Worm (Caenorhabditis elegans) whole organism, L2 larva: ENCODE measurements around the gene mksr-1.

Source experiments
- C34F6.9 ChIP-seq: fragments of 150-350 bp; optimal IDR thresholded peaks from 2 replicates; lab custom pipeline; 2014; ENCODE audit warnings: missing biosample characterization, missing genetic modification characterization
- F13H6.1 ChIP-seq: sonication (generic microtip); optimal IDR thresholded peaks from 2 replicates; lab custom pipeline; 2016; ENCODE audit warnings: missing genetic modification characterization, missing compliant biosample characterization
- R02D3.7 ChIP-seq: fragments of 150-350 bp; optimal IDR thresholded peaks from 2 replicates; lab custom pipeline; 2014; ENCODE audit warnings: missing biosample characterization, missing genetic modification characterization
- Y55F3AM.14 ChIP-seq: fragments of 200-800 bp; sonication (Bioruptor generic); optimal IDR thresholded peaks from 2 replicates; lab custom pipeline; 2018; ENCODE audit warnings: mild to moderate bottlenecking, missing genetic modification characterization, missing compliant biosample characterization
- ZK546.5 ChIP-seq: sonication (generic microtip); optimal IDR thresholded peaks from 2 replicates; lab custom pipeline; 2017; ENCODE audit warnings: missing biosample characterization, missing genetic modification characterization
- alr-1 ChIP-seq: fragments of 150-350 bp; optimal IDR thresholded peaks from 2 replicates; lab custom pipeline; 2014; ENCODE audit warnings: missing biosample characterization, missing genetic modification characterization
- aly-2 ChIP-seq: fragments of 150-350 bp; optimal IDR thresholded peaks from 2 replicates; lab custom pipeline; 2014; ENCODE audit warnings: missing biosample characterization, missing genetic modification characterization
- ama-1 ChIP-seq: fragments of 150-350 bp; optimal IDR thresholded peaks from 2 replicates; lab custom pipeline; 2018; ENCODE audit warnings: inconsistent platforms
- blmp-1 ChIP-seq: sonication (generic microtip); optimal IDR thresholded peaks from 2 replicates; lab custom pipeline; 2017; ENCODE audit warnings: missing genetic modification characterization, mild to moderate bottlenecking, missing compliant biosample characterization, antibody characterized with exemption, moderate library complexity; ENCODE audit not compliant: insufficient read depth
- ceh-16 ChIP-seq: fragments of 150-350 bp; optimal IDR thresholded peaks from 2 replicates; lab custom pipeline; 2014; ENCODE audit warnings: missing biosample characterization, missing genetic modification characterization
- ceh-82 ChIP-seq: fragments of 150-350 bp; optimal IDR thresholded peaks from 2 replicates; lab custom pipeline; 2014; ENCODE audit warnings: missing biosample characterization, missing genetic modification characterization
- crh-2 ChIP-seq: sonication (generic microtip); optimal IDR thresholded peaks from 2 replicates; lab custom pipeline; 2017; ENCODE audit warnings: missing biosample characterization, missing genetic modification characterization
- dmd-4 ChIP-seq: sonication (generic microtip); optimal IDR thresholded peaks from 2 replicates; lab custom pipeline; 2017; ENCODE audit warnings: missing biosample characterization, missing genetic modification characterization
- egl-27 ChIP-seq: sonication (generic microtip); optimal IDR thresholded peaks from 3 replicates; lab custom pipeline; 2017; ENCODE audit warnings: missing biosample characterization, missing genetic modification reagents, missing genetic modification characterization
- elt-1 ChIP-seq: fragments of 150-350 bp; optimal IDR thresholded peaks from 2 replicates; lab custom pipeline; 2014; ENCODE audit warnings: missing biosample characterization, missing genetic modification characterization
- elt-3 ChIP-seq: sonication (generic microtip); optimal IDR thresholded peaks from 2 replicates; lab custom pipeline; 2017; ENCODE audit warnings: missing biosample characterization, missing genetic modification characterization
- fos-1 ChIP-seq: fragments of 150-350 bp; optimal IDR thresholded peaks from 2 replicates; lab custom pipeline; 2014; ENCODE audit warnings: missing biosample characterization, missing genetic modification characterization
- gmeb-1 ChIP-seq: fragments of 150-350 bp; optimal IDR thresholded peaks from 2 replicates; lab custom pipeline; 2014; ENCODE audit warnings: missing biosample characterization, missing genetic modification characterization
- lin-11 ChIP-seq: fragments of 150-350 bp; sonication (generic microtip); optimal IDR thresholded peaks from 2 replicates; lab custom pipeline; 2014; ENCODE audit warnings: missing biosample characterization, missing genetic modification characterization, inconsistent platforms, mixed read lengths
- lin-13 ChIP-seq: fragments of 150-350 bp; optimal IDR thresholded peaks from 2 replicates; lab custom pipeline; 2014; ENCODE audit warnings: missing biosample characterization, missing genetic modification reagents, missing genetic modification characterization
- lin-39 ChIP-seq: fragments of 150-350 bp; optimal IDR thresholded peaks from 2 replicates; lab custom pipeline; 2014; ENCODE audit warnings: missing biosample characterization, missing genetic modification reagents, missing genetic modification characterization
- lsy-2 ChIP-seq, 2 experiments: fragments of 150-350 bp in 1 of 2; sonication (generic microtip) in 1 of 2; optimal IDR thresholded peaks; 2 replicates each; lab custom pipeline; 2014 to 2017; ENCODE audit warnings: missing biosample characterization in 2 of 2, missing genetic modification characterization in 2 of 2
- mab-5 ChIP-seq: fragments of 150-350 bp; optimal IDR thresholded peaks from 2 replicates; lab custom pipeline; 2014; ENCODE audit warnings: missing biosample characterization, missing genetic modification characterization
- mbf-1 ChIP-seq: sonication (generic microtip); optimal IDR thresholded peaks from 2 replicates; lab custom pipeline; 2017; ENCODE audit warnings: missing biosample characterization, missing genetic modification characterization
- mdl-1 ChIP-seq, 2 experiments: fragments of 150-350 bp in 1 of 2; sonication (generic microtip) in 1 of 2; optimal IDR thresholded peaks; 2 replicates each; lab custom pipeline; 2017; ENCODE audit warnings: missing biosample characterization in 2 of 2, missing genetic modification characterization in 2 of 2
- nhr-10 ChIP-seq: sonication (generic microtip); optimal IDR thresholded peaks from 2 replicates; lab custom pipeline; 2017; ENCODE audit warnings: missing biosample characterization, missing genetic modification characterization
- nhr-11 ChIP-seq: fragments of 150-350 bp; optimal IDR thresholded peaks from 2 replicates; lab custom pipeline; 2014; ENCODE audit warnings: missing biosample characterization, missing genetic modification characterization
- nhr-12 ChIP-seq: fragments of 150-350 bp; optimal IDR thresholded peaks from 2 replicates; lab custom pipeline; 2014; ENCODE audit warnings: missing biosample characterization, missing genetic modification characterization
- nhr-129 ChIP-seq: fragments of 150-350 bp; optimal IDR thresholded peaks from 2 replicates; lab custom pipeline; 2014; ENCODE audit warnings: missing biosample characterization, missing genetic modification characterization
- nhr-21 ChIP-seq: fragments of 150-350 bp; optimal IDR thresholded peaks from 2 replicates; lab custom pipeline; 2014; ENCODE audit warnings: missing biosample characterization, missing genetic modification characterization
- nhr-23 ChIP-seq: fragments of 150-350 bp; optimal IDR thresholded peaks from 2 replicates; lab custom pipeline; 2014; ENCODE audit warnings: missing biosample characterization, missing genetic modification reagents, missing genetic modification characterization
- nhr-237 ChIP-seq: fragments of 150-350 bp; optimal IDR thresholded peaks from 2 replicates; lab custom pipeline; 2014; ENCODE audit warnings: missing biosample characterization, missing genetic modification characterization
- nhr-25 ChIP-seq: fragments of 150-350 bp; sonication (generic microtip); optimal IDR thresholded peaks from 3 replicates; lab custom pipeline; 2014; ENCODE audit warnings: missing biosample characterization, missing genetic modification characterization
- nhr-6 ChIP-seq: fragments of 150-350 bp; optimal IDR thresholded peaks from 2 replicates; lab custom pipeline; 2014; ENCODE audit warnings: missing biosample characterization, missing genetic modification characterization
- nhr-77 ChIP-seq: fragments of 150-350 bp; optimal IDR thresholded peaks from 2 replicates; lab custom pipeline; 2014; ENCODE audit warnings: missing biosample characterization, missing genetic modification characterization
- peb-1 ChIP-seq: fragments of 150-350 bp; optimal IDR thresholded peaks from 2 replicates; lab custom pipeline; 2014; ENCODE audit warnings: missing biosample characterization, missing genetic modification characterization
- sem-4 ChIP-seq: fragments of 150-350 bp; optimal IDR thresholded peaks from 2 replicates; lab custom pipeline; 2014; ENCODE audit warnings: missing biosample characterization, missing genetic modification reagents, missing genetic modification characterization
- skn-1 ChIP-seq: sonication (generic microtip); optimal IDR thresholded peaks from 2 replicates; lab custom pipeline; 2017; ENCODE audit warnings: missing biosample characterization, missing genetic modification characterization
- sma-3 ChIP-seq: sonication (generic microtip); optimal IDR thresholded peaks from 2 replicates; lab custom pipeline; 2016; ENCODE audit warnings: missing genetic modification reagents, missing genetic modification characterization, missing compliant biosample characterization
- sma-9 ChIP-seq, 2 experiments: fragments of 150-350 bp in 1 of 2; sonication (generic microtip) in 1 of 2; optimal IDR thresholded peaks; 2 replicates each; lab custom pipeline; 2014 to 2016; ENCODE audit warnings: missing genetic modification characterization in 2 of 2, mild to moderate bottlenecking in 1 of 2, missing biosample characterization in 1 of 2, missing compliant biosample characterization in 1 of 2, missing genetic modification reagents in 1 of 2, moderate library complexity in 1 of 2
- snpc-4 ChIP-seq: fragments of 150-350 bp; optimal IDR thresholded peaks from 2 replicates; lab custom pipeline; 2014; ENCODE audit warnings: missing biosample characterization, missing genetic modification characterization
- unc-39 ChIP-seq: fragments of 150-350 bp; optimal IDR thresholded peaks from 2 replicates; lab custom pipeline; 2014; ENCODE audit warnings: missing biosample characterization, missing genetic modification characterization
- unc-55 ChIP-seq: fragments of 150-350 bp; sonication (generic microtip); optimal IDR thresholded peaks from 3 replicates; lab custom pipeline; 2014; ENCODE audit warnings: missing biosample characterization, missing genetic modification reagents, missing genetic modification characterization
- unc-62 ChIP-seq: fragments of 150-350 bp; optimal IDR thresholded peaks from 2 replicates; lab custom pipeline; 2014; ENCODE audit warnings: missing biosample characterization, missing genetic modification reagents, missing genetic modification characterization
- zag-1 ChIP-seq: fragments of 150-350 bp; optimal IDR thresholded peaks from 2 replicates; lab custom pipeline; 2014; ENCODE audit warnings: missing biosample characterization, missing genetic modification characterization
- ztf-1 ChIP-seq: fragments of 200-800 bp; sonication (Bioruptor generic); conservative IDR thresholded peaks from 2 replicates; pipeline ENCODE4 v1.3.6; 2022; ENCODE audit warnings: missing genetic modification characterization, missing compliant biosample characterization
- ztf-11 ChIP-seq: sonication (generic microtip); optimal IDR thresholded peaks from 2 replicates; lab custom pipeline; 2017; ENCODE audit warnings: missing biosample characterization, missing genetic modification characterization
- ztf-4 ChIP-seq: fragments of 150-350 bp; optimal IDR thresholded peaks from 2 replicates; lab custom pipeline; 2014; ENCODE audit warnings: missing biosample characterization, missing genetic modification characterization

Gene mksr-1

ce11 chrX:1064064-1064463, 4.9 kb downstream of the mksr-1 start:
- TF ChIP-seq ztf-11 (tag; lab: Kevin White, UChicago) (no peak), mbf-1 (no peak), zag-1 (tag; lab: Kevin White, UChicago) (peak; percentile 76), skn-1 (tag; lab: Kevin White, UChicago) (no peak), blmp-1 (tag; lab: Kevin White, UChicago) (no peak), fos-1 (tag; lab: Kevin White, UChicago) (no peak), nhr-237 (no peak), C34F6.9 (tag; lab: Kevin White, UChicago) (peak; percentile 67), ceh-16 (tag; lab: Kevin White, UChicago) (no peak), dmd-4 (tag; lab: Kevin White, UChicago) (no peak), nhr-129 (tag; lab: Kevin White, UChicago) (peak; percentile 61), egl-27 (tag; lab: Kevin White, UChicago) (no peak), Y55F3AM.14 (GFP tag; lab: Kevin White, UChicago) (peak; percentile 23), unc-62 (no peak), lin-13 (GFP tag; lab: Kevin White, UChicago) (peak; percentile 15), sma-3 (GFP tag; lab: Kevin White, UChicago) (no peak), unc-55 (GFP tag; lab: Kevin White, UChicago) (peak; percentile 83), sma-9 (GFP tag; optimal IDR thresholded peaks at IDR 0.05; lab: Kevin White, UChicago) (peak; percentile 38), sma-9 (tag; optimal IDR thresholded peaks at IDR 0.05; lab: Kevin White, UChicago) (no peak), nhr-10 (no peak), ZK546.5 (tag; lab: Kevin White, UChicago) (no peak), snpc-4 (tag; lab: Kevin White, UChicago) (peak; percentile 31), nhr-11 (no peak), gmeb-1 (no peak), nhr-25 (tag; lab: Kevin White, UChicago) (no peak), ceh-82 (tag; lab: Kevin White, UChicago) (no peak), nhr-6 (tag; lab: Kevin White, UChicago) (no peak), R02D3.7 (tag; lab: Kevin White, UChicago) (no peak), elt-1 (tag; lab: Kevin White, UChicago) (no peak), mab-5 (tag; lab: Kevin White, UChicago) (peak; percentile 59), nhr-21 (tag; lab: Kevin White, UChicago) (no peak), crh-2 (peak; percentile 38), sem-4 (tag; lab: Kevin White, UChicago) (peak; percentile 6), lin-11 (tag; lab: Kevin White, UChicago) (peak; percentile 11), peb-1 (tag; lab: Kevin White, UChicago) (no peak), ztf-4 (tag; lab: Kevin White, UChicago) (no peak), alr-1 (tag; lab: Kevin White, UChicago) (no peak), nhr-77 (tag; lab: Kevin White, UChicago) (no peak), unc-39 (no peak), ztf-1 (GFP tag; lab: Robert Waterston, UW) (no peak), nhr-23 (tag; lab: Kevin White, UChicago) (no peak), lsy-2 (tag; optimal IDR thresholded peaks at IDR 0.05; lab: Kevin White, UChicago) (peak; percentile 9 to 56), aly-2 (tag; lab: Kevin White, UChicago) (no peak), ama-1 (lab: Kevin White, UChicago) (no peak), nhr-12 (tag; lab: Kevin White, UChicago) (no peak), elt-3 (no peak), mdl-1 (tag; optimal IDR thresholded peaks at IDR 0.05; lab: Kevin White, UChicago) (peak in 1 of 2 experiments; percentile 62), F13H6.1 (tag; lab: Kevin White, UChicago) (peak; percentile 78), lin-39 (tag; lab: Kevin White, UChicago) (no peak)
